Worm (Caenorhabditis elegans) whole organism, late embryonic: ENCODE results near the gene srw-23.

ENCODE experiments used
- dve-1 ChIP-seq: sonication (generic microtip); optimal IDR thresholded peaks from 2 replicates; lab custom pipeline; 2017; ENCODE audit warnings: antibody characterized with exemption, mild to moderate bottlenecking, missing genetic modification characterization, missing compliant biosample characterization
- fkh-10 ChIP-seq: fragments of 150-350 bp; optimal IDR thresholded peaks from 2 replicates; lab custom pipeline; 2014; ENCODE audit warnings: missing biosample characterization, missing genetic modification reagents, missing genetic modification characterization
- pat-9 ChIP-seq: fragments of 200-800 bp; sonication (Bioruptor generic); optimal IDR thresholded peaks from 2 replicates; lab custom pipeline; 2018; ENCODE audit warnings: mild to moderate bottlenecking, missing genetic modification characterization, moderate library complexity, missing compliant biosample characterization

ce11 chrV:16911934-16912333, 38.2 kb downstream of the srw-23 start, which contains the start of gene nhr-116:
- TF ChIP-seq dve-1 (tag; lab: Kevin White, UChicago) (no peak), pat-9 (tag; lab: Kevin White, UChicago) (no peak), fkh-10 (GFP tag; lab: Kevin White, UChicago) (no peak)
